Worm (Caenorhabditis elegans) whole organism, midembryonic: ENCODE results near the gene W06G6.10.
"Not testable (repeated sequence)": the region's sequence is repeated elsewhere in the genome, so short reads cannot be mapped to it uniquely, and the experiment has no call there.

ENCODE experiments used
- T22C8.4 ChIP-seq: fragments of 200-800 bp; sonication (Bioruptor generic); IDR thresholded peaks from 2 replicates; pipeline ENCODE4 v1.3.6; 2022; ENCODE audit warnings: missing genetic modification characterization, missing compliant biosample characterization
- cog-1 ChIP-seq: sonication (generic microtip); optimal IDR thresholded peaks from 2 replicates; lab custom pipeline; 2016; ENCODE audit warnings: missing genetic modification characterization, missing compliant biosample characterization
- flt-1 ChIP-seq: fragments of 200-800 bp; sonication (Bioruptor generic); IDR thresholded peaks from 2 replicates; pipeline ENCODE4 v1.3.6; 2022; ENCODE audit warnings: missing genetic modification characterization, missing compliant biosample characterization
- klf-2 ChIP-seq: fragments of 200-800 bp; sonication (Bioruptor generic); conservative IDR thresholded peaks from 2 replicates; pipeline ENCODE4 v1.3.6; 2022; ENCODE audit warnings: missing genetic modification reagents, missing genetic modification characterization, missing compliant biosample characterization
- med-1 ChIP-seq: sonication (generic microtip); optimal IDR thresholded peaks from 2 replicates; lab custom pipeline; 2017; ENCODE audit warnings: missing genetic modification characterization, mild to moderate bottlenecking, missing compliant biosample characterization, antibody characterized with exemption, missing genetic modification reagents; ENCODE audit not compliant: insufficient read depth
- ref-1 ChIP-seq: fragments of 200-800 bp; sonication (Bioruptor generic); conservative IDR thresholded peaks from 2 replicates; pipeline ENCODE4 v1.3.6; 2022; ENCODE audit warnings: missing genetic modification reagents, missing genetic modification characterization, missing compliant biosample characterization
- tab-1 ChIP-seq: fragments of 200-800 bp; sonication (Bioruptor generic); IDR thresholded peaks from 2 replicates; pipeline ENCODE4 v1.3.6; 2022; ENCODE audit warnings: missing genetic modification characterization, missing compliant biosample characterization
- ztf-23 ChIP-seq: fragments of 200-800 bp; sonication (Bioruptor generic); IDR thresholded peaks from 2 replicates; pipeline ENCODE4 v1.3.6; 2022; ENCODE audit warnings: missing genetic modification reagents, missing genetic modification characterization, missing compliant biosample characterization
- ztf-29 ChIP-seq: fragments of 200-800 bp; sonication (Bioruptor generic); IDR thresholded peaks from 2 replicates; pipeline ENCODE4 v1.3.6; 2022; ENCODE audit warnings: missing genetic modification reagents, missing genetic modification characterization, missing compliant biosample characterization

The W06G6.10 gene

ce11 chrV:16679237-16679636, 32.2 kb upstream of the W06G6.10 start, which contains the start of gene srz-103:
Gene srz-103 (minus strand): TSS chrV:16679337.
- TF ChIP-seq flt-1 (no peak), ref-1 (GFP tag; lab: Robert Waterston, UW) (no peak), T22C8.4 (GFP tag; lab: Robert Waterston, UW) (no peak), klf-2 (GFP tag; lab: Robert Waterston, UW) (no peak), cog-1 (no peak), ztf-29 (GFP tag; lab: Robert Waterston, UW) (no peak), ztf-23 (GFP tag; lab: Robert Waterston, UW) (no peak), med-1 (GFP tag; lab: Kevin White, UChicago) (no peak), tab-1 (no peak)

- TF ChIP-seq ref-1 (GFP tag; lab: Robert Waterston, UW) (no peak), T22C8.4 (GFP tag; lab: Robert Waterston, UW) (no peak), ztf-29 (GFP tag; lab: Robert Waterston, UW) (no peak), klf-2 (GFP tag; lab: Robert Waterston, UW) (no peak), flt-1 (no peak), ztf-23 (GFP tag; lab: Robert Waterston, UW) (no peak)
Observed at ce11 chrV:16675553-16675952, 28.6 kb upstream of the W06G6.10 start, which contains the start of gene srz-1. Gene srz-1 (plus strand): TSS chrV:16675853.

- no peak for TF ChIP-seq T22C8.4 (GFP tag; lab: Robert Waterston, UW)
- TF ChIP-seq ztf-29 (GFP tag; lab: Robert Waterston, UW): no peak
- no peak for TF ChIP-seq ztf-23 (GFP tag; lab: Robert Waterston, UW)
- no peak for TF ChIP-seq cog-1
- TF ChIP-seq med-1 (GFP tag; lab: Kevin White, UChicago): no peak
- no peak for TF ChIP-seq klf-2 (GFP tag; lab: Robert Waterston, UW)
- no peak for TF ChIP-seq ref-1 (GFP tag; lab: Robert Waterston, UW)
- no peak for TF ChIP-seq tab-1
- TF ChIP-seq flt-1: no peak
Observed at ce11 chrV:16674399-16674798, 27.4 kb upstream of the W06G6.10 start.

DNA sequence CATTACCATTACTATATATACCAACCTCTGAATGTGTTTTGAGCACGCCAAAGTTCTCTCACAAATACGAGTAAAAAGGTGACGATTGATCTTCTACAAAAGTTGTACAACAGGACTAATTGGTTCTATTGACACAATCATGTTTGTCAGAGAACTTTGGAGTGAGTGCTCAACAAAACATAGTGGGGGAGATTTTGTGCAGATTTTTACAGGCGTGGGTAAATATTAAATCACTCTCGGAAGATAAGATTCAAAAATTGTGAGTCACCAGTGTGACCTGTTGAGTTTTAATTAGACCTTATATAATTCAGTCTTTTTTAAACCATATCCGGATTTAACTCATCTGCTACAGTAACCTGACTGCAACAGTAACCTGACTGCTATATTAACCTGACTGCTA, 25.2 kb upstream of the W06G6.10 start, which contains the start of gene F14F8.8:
F14F8.8 (minus strand) TSS at position 101 of the 400 bp plus-strand sequence.
- TF ChIP-seq klf-2 (GFP tag; lab: Robert Waterston, UW) (no peak), tab-1 (no peak), cog-1 (no peak), ref-1 (GFP tag; lab: Robert Waterston, UW) (no peak), flt-1 (no peak), T22C8.4 (GFP tag; lab: Robert Waterston, UW) (no peak), ztf-29 (GFP tag; lab: Robert Waterston, UW) (no peak), med-1 (GFP tag; lab: Kevin White, UChicago) (no peak), ztf-23 (GFP tag; lab: Robert Waterston, UW) (no peak)

ce11 chrV:16671190-16671589, 24.2 kb upstream of the W06G6.10 start, which contains the start of gene str-61:
Gene str-61 (minus strand): TSS chrV:16671290.
- no peak for TF ChIP-seq ztf-23 (GFP tag; lab: Robert Waterston, UW)
- no peak for TF ChIP-seq flt-1
- no peak for TF ChIP-seq T22C8.4 (GFP tag; lab: Robert Waterston, UW)
- TF ChIP-seq klf-2 (GFP tag; lab: Robert Waterston, UW): no peak
- no peak for TF ChIP-seq med-1 (GFP tag; lab: Kevin White, UChicago)
- TF ChIP-seq cog-1: no peak
- no peak for TF ChIP-seq tab-1
- no peak for TF ChIP-seq ref-1 (GFP tag; lab: Robert Waterston, UW)
- no peak for TF ChIP-seq ztf-29 (GFP tag; lab: Robert Waterston, UW)

- TF ChIP-seq med-1 (GFP tag; lab: Kevin White, UChicago): no peak
- no peak for TF ChIP-seq tab-1
- no peak for TF ChIP-seq ztf-23 (GFP tag; lab: Robert Waterston, UW)
- TF ChIP-seq klf-2 (GFP tag; lab: Robert Waterston, UW): no peak
- TF ChIP-seq ztf-29 (GFP tag; lab: Robert Waterston, UW): no peak
- no peak for TF ChIP-seq flt-1
- TF ChIP-seq cog-1: no peak
- no peak for TF ChIP-seq ref-1 (GFP tag; lab: Robert Waterston, UW)
- TF ChIP-seq T22C8.4 (GFP tag; lab: Robert Waterston, UW): no peak
Observed at ce11 chrV:16668473-16668872, 21.5 kb upstream of the W06G6.10 start, which contains the start of gene F14F8.9. Gene F14F8.9 (minus strand): TSS chrV:16668573.

DNA sequence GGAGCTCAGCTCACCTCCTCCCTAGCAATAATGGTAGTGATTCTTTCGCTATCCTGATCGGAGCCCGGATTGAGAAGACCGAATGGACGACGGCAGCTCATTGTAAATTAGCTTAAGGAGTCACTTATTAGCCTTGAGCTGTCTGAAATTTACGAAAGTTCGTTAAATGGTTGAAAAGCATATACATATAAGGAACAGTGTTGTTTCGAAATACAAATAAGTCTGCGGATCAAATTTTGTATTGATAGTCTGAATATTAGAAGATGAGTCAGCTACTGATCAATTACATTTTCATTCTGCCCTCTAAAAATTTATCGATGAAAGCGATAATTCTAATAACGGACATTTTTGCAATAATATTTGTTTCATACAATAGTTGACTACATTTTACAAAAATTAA, 19.7 kb upstream of the W06G6.10 start, which contains the start of gene F14F8.14:
F14F8.14 (minus strand) TSS at position 101 of the 400 bp plus-strand sequence.
- no peak for TF ChIP-seq med-1 (GFP tag; lab: Kevin White, UChicago)
- TF ChIP-seq ref-1 (GFP tag; lab: Robert Waterston, UW): no peak
- no peak for TF ChIP-seq klf-2 (GFP tag; lab: Robert Waterston, UW)
- TF ChIP-seq cog-1: no peak
- TF ChIP-seq tab-1: no peak
- TF ChIP-seq ztf-29 (GFP tag; lab: Robert Waterston, UW): no peak
- TF ChIP-seq ztf-23 (GFP tag; lab: Robert Waterston, UW): no peak
- no peak for TF ChIP-seq T22C8.4 (GFP tag; lab: Robert Waterston, UW)
- TF ChIP-seq flt-1: no peak

ce11 chrV:16660816-16661215, 13.8 kb upstream of the W06G6.10 start, which contains the start of gene Y70C5B.2:
Gene Y70C5B.2 (minus strand): TSS chrV:16660916.
- TF ChIP-seq cog-1; tab-1; ztf-29 (GFP tag; lab: Robert Waterston, UW): not testable (repeated sequence)

- TF ChIP-seq ref-1 (GFP tag; lab: Robert Waterston, UW); tab-1; T22C8.4 (GFP tag; lab: Robert Waterston, UW): not testable (repeated sequence)
Observed at ce11 chrV:16654242-16654641, 7.2 kb upstream of the W06G6.10 start, which contains the start of gene W06G6.15. Gene W06G6.15 (plus strand): TSS chrV:16654542.

DNA sequence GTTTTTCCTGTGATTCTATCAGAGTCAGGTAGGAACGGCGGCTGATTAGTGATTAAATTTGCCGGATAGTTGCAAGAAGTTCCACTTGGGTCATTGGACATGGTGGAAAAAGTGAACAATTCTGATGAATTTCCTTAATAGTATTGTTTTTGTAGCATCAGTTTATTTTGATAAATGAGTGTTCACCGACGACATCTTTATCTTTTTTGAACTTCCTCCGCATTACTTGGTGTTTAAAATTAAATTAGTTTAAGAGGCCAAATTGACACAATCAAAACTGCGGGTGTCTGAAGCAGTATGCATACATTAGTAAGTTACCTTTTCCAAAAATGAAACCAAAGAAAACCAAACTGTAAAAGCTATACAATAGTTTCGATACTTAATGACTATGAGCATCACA, 2.2 kb upstream of the W06G6.10 start, which contains the start of gene W06G6.11:
W06G6.11 (minus strand) TSS at position 101 of the 400 bp plus-strand sequence.
- not testable (repeated sequence) for TF ChIP-seq ref-1 (GFP tag; lab: Robert Waterston, UW); flt-1; med-1 (GFP tag; lab: Kevin White, UChicago)
